Worm (Caenorhabditis elegans) whole organism, L4/young adult: Measurements from ENCODE around the gene F12F6.1.

Experiments
- W03F9.2 ChIP-seq: fragments of 150-350 bp; optimal IDR thresholded peaks from 2 replicates; lab custom pipeline; 2014; ENCODE audit warnings: missing biosample characterization, missing genetic modification characterization
- dao-5 ChIP-seq: sonication (generic microtip); optimal IDR thresholded peaks from 2 replicates; lab custom pipeline; 2016; ENCODE audit warnings: missing genotype, missing genetic modification characterization, moderate library complexity, missing compliant biosample characterization
- him-1 ChIP-seq: sonication (generic microtip); optimal IDR thresholded peaks from 2 replicates; lab custom pipeline; 2016; ENCODE audit warnings: missing genotype, missing genetic modification reagents, missing genetic modification characterization, missing compliant biosample characterization

The F12F6.1 gene

ce11 chrIV:11583906-11584378, at the start of gene F12F6.1:
TSS of gene F12F6.1 (plus strand) at chrIV:11583956.
- TF ChIP-seq dao-5 (tag; lab: Kevin White, UChicago) (no peak), him-1 (tag; lab: Kevin White, UChicago) (no peak), W03F9.2 (tag; lab: Kevin White, UChicago) (no peak)

ce11 chrIV:11548671-11549070, 35.1 kb upstream of the F12F6.1 start, which contains the start of gene M04B2.7:
TSS of gene M04B2.7 (minus strand) at chrIV:11548771.
- TF ChIP-seq him-1 (tag; lab: Kevin White, UChicago) (no peak), dao-5 (tag; lab: Kevin White, UChicago) (no peak), W03F9.2 (tag; lab: Kevin White, UChicago) (no peak)

- peak; percentile 63 for TF ChIP-seq dao-5 (tag; lab: Kevin White, UChicago)
- TF ChIP-seq W03F9.2 (tag; lab: Kevin White, UChicago) = peak; percentile 69
- peak; percentile 65 for TF ChIP-seq him-1 (tag; lab: Kevin White, UChicago)
Observed at ce11 chrIV:11549694-11550093, 34.1 kb upstream of the F12F6.1 start.

- no peak for TF ChIP-seq dao-5 (tag; lab: Kevin White, UChicago)
- TF ChIP-seq him-1 (tag; lab: Kevin White, UChicago) = no peak
- no peak for TF ChIP-seq W03F9.2 (tag; lab: Kevin White, UChicago)
Observed at ce11 chrIV:11551813-11552212, 31.9 kb upstream of the F12F6.1 start, which contains the start of gene col-128. TSS of gene col-128 (minus strand) at chrIV:11551960.

- TF ChIP-seq W03F9.2 (tag; lab: Kevin White, UChicago) (no peak), dao-5 (tag; lab: Kevin White, UChicago) (no peak), him-1 (tag; lab: Kevin White, UChicago) (no peak)
Observed at ce11 chrIV:11561677-11562076, 22.1 kb upstream of the F12F6.1 start, which contains the start of gene F12F6.7. TSS of gene F12F6.7 (minus strand) at chrIV:11561833.

- TF ChIP-seq dao-5 (tag; lab: Kevin White, UChicago) (no peak), W03F9.2 (tag; lab: Kevin White, UChicago) (no peak), him-1 (tag; lab: Kevin White, UChicago) (no peak)
Observed at ce11 chrIV:11563090-11563489, 20.7 kb upstream of the F12F6.1 start.

ce11 chrIV:11565022-11565421, 18.7 kb upstream of the F12F6.1 start:
- TF ChIP-seq dao-5 (tag; lab: Kevin White, UChicago) = no peak
- no peak for TF ChIP-seq W03F9.2 (tag; lab: Kevin White, UChicago)
- TF ChIP-seq him-1 (tag; lab: Kevin White, UChicago) = no peak

- TF ChIP-seq dao-5 (tag; lab: Kevin White, UChicago) (no peak), him-1 (tag; lab: Kevin White, UChicago) (peak; percentile 65), W03F9.2 (tag; lab: Kevin White, UChicago) (peak; percentile 83)
Observed at ce11 chrIV:11566146-11566545, 17.6 kb upstream of the F12F6.1 start, which contains the start of gene sec-24.1. TSS of gene sec-24.1 (minus strand) at chrIV:11566194.

ce11 chrIV:11568249-11568940, 15.4 kb upstream of the F12F6.1 start:
- no peak for TF ChIP-seq him-1 (tag; lab: Kevin White, UChicago)
- TF ChIP-seq dao-5 (tag; lab: Kevin White, UChicago) = no peak
- no peak for TF ChIP-seq W03F9.2 (tag; lab: Kevin White, UChicago)

- TF ChIP-seq dao-5 (tag; lab: Kevin White, UChicago) = no peak
- no peak for TF ChIP-seq him-1 (tag; lab: Kevin White, UChicago)
- TF ChIP-seq W03F9.2 (tag; lab: Kevin White, UChicago) = no peak
Observed at ce11 chrIV:11569795-11570194, 14.0 kb upstream of the F12F6.1 start.

ce11 chrIV:11570200-11570599, 13.6 kb upstream of the F12F6.1 start, which contains the start of gene srgp-1:
TSS of gene srgp-1 (plus strand) at chrIV:11570500.
- TF ChIP-seq him-1 (tag; lab: Kevin White, UChicago) = no peak
- no peak for TF ChIP-seq W03F9.2 (tag; lab: Kevin White, UChicago)
- TF ChIP-seq dao-5 (tag; lab: Kevin White, UChicago) = no peak

- TF ChIP-seq him-1 (tag; lab: Kevin White, UChicago) (no peak), W03F9.2 (tag; lab: Kevin White, UChicago) (no peak), dao-5 (tag; lab: Kevin White, UChicago) (no peak)
Observed at ce11 chrIV:11571374-11571839, 12.3 kb upstream of the F12F6.1 start.

ce11 chrIV:11572524-11572923, 11.2 kb upstream of the F12F6.1 start:
- TF ChIP-seq W03F9.2 (tag; lab: Kevin White, UChicago) = no peak
- no peak for TF ChIP-seq dao-5 (tag; lab: Kevin White, UChicago)
- TF ChIP-seq him-1 (tag; lab: Kevin White, UChicago) = no peak
